Fruit fly (Drosophila melanogaster) Kc167 (cell line): Measurements from ENCODE around the gene Rbfox1.

Experiments
- Myc ChIP-seq: fragments of >200 bp; optimal IDR thresholded peaks from 2 replicates; lab custom pipeline; 2017; ENCODE audit warnings: missing external identifiers
- h ChIP-seq: fragments of >200 bp; optimal IDR thresholded peaks from 3 replicates; lab custom pipeline; 2018; ENCODE audit warnings: missing external identifiers
- insv ChIP-seq: fragments of >200 bp; optimal IDR thresholded peaks from 3 replicates; lab custom pipeline; 2018; ENCODE audit warnings: missing external identifiers
- psq ChIP-seq: fragments of >200 bp; optimal IDR thresholded peaks from 2 replicates; lab custom pipeline; 2017; ENCODE audit warnings: missing external identifiers
- ttk ChIP-seq: sonication (Bioruptor generic); optimal IDR thresholded peaks from 2 replicates; lab custom pipeline; 2017; ENCODE audit warnings: missing external identifiers

DNA sequence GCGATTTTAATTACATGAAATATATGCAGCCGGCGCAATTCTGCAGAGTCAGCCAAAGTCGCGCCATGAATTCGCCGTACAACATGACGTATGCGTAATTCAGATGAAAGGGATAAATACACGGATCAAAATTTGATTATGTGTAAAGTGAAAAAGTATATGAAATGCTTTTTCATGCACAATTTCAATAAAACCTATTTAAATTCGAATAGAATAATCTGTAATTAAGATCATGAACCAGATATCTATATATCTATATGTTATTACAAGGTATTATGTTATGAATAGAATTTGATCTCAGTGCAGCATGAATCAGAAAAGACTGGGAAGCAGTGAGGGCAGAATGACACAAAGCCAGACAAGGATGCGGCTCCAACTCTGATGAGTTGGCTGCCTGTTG lies 63.1 kb downstream of the Rbfox1 start:
- TF ChIP-seq psq (lab: Kevin White, UChicago) (no peak), insv (lab: Kevin White, UChicago) (no peak), ttk (no peak), h (lab: Kevin White, UChicago) (no peak), Myc (no peak)
